Worm (Caenorhabditis elegans) whole organism, L4 larva: Measurements from ENCODE around the gene ifbp-1.

Source experiments
- F44E2.7 ChIP-seq: fragments of 200-800 bp; sonication (Bioruptor generic); IDR thresholded peaks from 2 replicates; pipeline ENCODE4 v2.1.2; 2022; ENCODE audit warnings: missing genetic modification characterization, missing compliant biosample characterization
- T26A8.4 ChIP-seq: fragments of 200-800 bp; sonication (Bioruptor generic); IDR thresholded peaks from 2 replicates; pipeline ENCODE4 v1.3.6; 2022; ENCODE audit warnings: missing genetic modification characterization, missing compliant biosample characterization
- Y48G9A.11 ChIP-seq: fragments of 200-800 bp; sonication (Bioruptor generic); IDR thresholded peaks from 2 replicates; pipeline ENCODE4 v1.3.6; 2022; ENCODE audit warnings: missing genetic modification reagents, missing genetic modification characterization, missing compliant biosample characterization
- Y5F2A.4 ChIP-seq: fragments of 200-800 bp; sonication (Bioruptor generic); optimal IDR thresholded peaks from 2 replicates; lab custom pipeline; 2018; ENCODE audit warnings: mild to moderate bottlenecking, missing genetic modification characterization, missing compliant biosample characterization
- aha-1 ChIP-seq: fragments of 150-350 bp; peaks from one replicate; lab custom pipeline; 2014; ENCODE audit warnings: missing biosample characterization, missing genetic modification characterization
- ama-1 ChIP-seq: fragments of 150-350 bp; optimal IDR thresholded peaks from 2 replicates; lab custom pipeline; 2014; ENCODE audit warnings: inconsistent platforms, mixed read lengths
- arid-1 ChIP-seq: fragments of 200-800 bp; sonication (Bioruptor generic); conservative IDR thresholded peaks from 2 replicates; pipeline ENCODE4 v1.3.6; 2022; ENCODE audit warnings: missing genetic modification reagents, missing genetic modification characterization, missing compliant biosample characterization
- ceh-20 ChIP-seq: fragments of 200-800 bp; sonication (Bioruptor generic); IDR thresholded peaks from 2 replicates; pipeline ENCODE4 v1.3.6; 2022; ENCODE audit warnings: missing genetic modification reagents, missing genetic modification characterization, missing compliant biosample characterization
- ceh-32 ChIP-seq: sonication (generic microtip); optimal IDR thresholded peaks from 2 replicates; lab custom pipeline; 2016; ENCODE audit warnings: mild to moderate bottlenecking, missing genetic modification characterization, missing compliant biosample characterization; ENCODE audit not compliant: poor library complexity
- ctbp-1 ChIP-seq: fragments of 200-800 bp; sonication (Bioruptor generic); IDR thresholded peaks from 2 replicates; pipeline ENCODE4 v1.3.6; 2022; ENCODE audit warnings: missing genetic modification reagents, missing genetic modification characterization, missing compliant biosample characterization
- daf-12 ChIP-seq: fragments of 150-350 bp; optimal IDR thresholded peaks from 2 replicates; lab custom pipeline; 2014; ENCODE audit warnings: missing biosample characterization, missing genetic modification reagents, missing genetic modification characterization
- daf-8 ChIP-seq: fragments of 200-800 bp; sonication (Bioruptor generic); IDR thresholded peaks from 2 replicates; pipeline ENCODE4 v1.3.6; 2022; ENCODE audit warnings: missing genetic modification characterization, missing compliant biosample characterization
- dmd-6 ChIP-seq: fragments of 200-800 bp; sonication (Bioruptor generic); IDR thresholded peaks from 2 replicates; pipeline ENCODE4 v1.3.6; 2022; ENCODE audit warnings: missing genetic modification reagents, missing genetic modification characterization, missing compliant biosample characterization
- dmd-9 ChIP-seq: fragments of 200-800 bp; sonication (Bioruptor generic); IDR thresholded peaks from 2 replicates; pipeline ENCODE4 v1.3.6; 2022; ENCODE audit warnings: missing genetic modification reagents, missing genetic modification characterization, missing compliant biosample characterization
- dpl-1 ChIP-seq: fragments of 150-350 bp; optimal IDR thresholded peaks from 2 replicates; lab custom pipeline; 2014; ENCODE audit warnings: missing biosample characterization, missing genetic modification reagents, missing genetic modification characterization
- duxl-1 ChIP-seq: sonication (generic microtip); optimal IDR thresholded peaks from 2 replicates; lab custom pipeline; 2016; ENCODE audit warnings: mild to moderate bottlenecking, missing genetic modification characterization, moderate library complexity, missing compliant biosample characterization; ENCODE audit not compliant: poor library complexity
- egl-43 ChIP-seq: fragments of 200-800 bp; sonication (Bioruptor generic); IDR thresholded peaks from 2 replicates; pipeline ENCODE4 v1.3.6; 2022; ENCODE audit warnings: missing genetic modification reagents, missing genetic modification characterization, missing compliant biosample characterization
- fos-1 ChIP-seq: fragments of 150-350 bp; optimal IDR thresholded peaks from 2 replicates; lab custom pipeline; 2014; ENCODE audit warnings: missing biosample characterization, missing genetic modification characterization
- gei-8 ChIP-seq: fragments of 200-800 bp; sonication (Bioruptor generic); optimal IDR thresholded peaks from 2 replicates; lab custom pipeline; 2018; ENCODE audit warnings: mild to moderate bottlenecking, missing genetic modification characterization, missing compliant biosample characterization
- hlh-30 ChIP-seq: sonication (generic microtip); optimal IDR thresholded peaks from 2 replicates; lab custom pipeline; 2017; ENCODE audit warnings: antibody characterized with exemption, mild to moderate bottlenecking, missing genetic modification characterization, missing compliant biosample characterization; ENCODE audit not compliant: insufficient read depth
- hmg-1.1 ChIP-seq: fragments of 200-800 bp; sonication (Bioruptor generic); IDR thresholded peaks from 2 replicates; pipeline ENCODE4 v1.3.6; 2022; ENCODE audit warnings: missing genetic modification reagents, missing genetic modification characterization, missing compliant biosample characterization
- lim-7 ChIP-seq: fragments of 200-800 bp; sonication (Bioruptor generic); IDR thresholded peaks from 2 replicates; pipeline ENCODE4 v1.3.6; 2022; ENCODE audit warnings: missing genetic modification characterization, missing compliant biosample characterization
- lin-1 ChIP-seq: fragments of 200-800 bp; sonication (Bioruptor generic); IDR thresholded peaks from 2 replicates; pipeline ENCODE4 v1.3.6; 2022; ENCODE audit warnings: missing genetic modification reagents, missing genetic modification characterization, missing compliant biosample characterization
- lin-13 ChIP-seq: fragments of 150-350 bp; optimal IDR thresholded peaks from 2 replicates; lab custom pipeline; 2014; ENCODE audit warnings: missing biosample characterization, missing genetic modification reagents, missing genetic modification characterization
- lin-15B ChIP-seq: fragments of 150-350 bp; sonication (generic microtip); optimal IDR thresholded peaks from 3 replicates; lab custom pipeline; 2014; ENCODE audit warnings: missing biosample characterization, missing genetic modification characterization
- lin-38 ChIP-seq: fragments of 200-800 bp; sonication (Bioruptor generic); IDR thresholded peaks from 2 replicates; pipeline ENCODE4 v1.3.6; 2022; ENCODE audit warnings: missing genetic modification reagents, missing genetic modification characterization, missing compliant biosample characterization
- lir-3 ChIP-seq: sonication (generic microtip); optimal IDR thresholded peaks from 2 replicates; lab custom pipeline; 2016; ENCODE audit warnings: mild to moderate bottlenecking, missing genetic modification characterization, missing compliant biosample characterization
- lsy-2 ChIP-seq, 2 experiments: fragments of 150-350 bp in 1 of 2; sonication (generic microtip) in 1 of 2; optimal IDR thresholded peaks; 2 replicates each; lab custom pipeline; 2014 to 2017; ENCODE audit warnings: missing biosample characterization in 2 of 2, missing genetic modification characterization in 2 of 2
- mdt-29 ChIP-seq: fragments of 200-800 bp; sonication (Bioruptor generic); IDR thresholded peaks from 2 replicates; pipeline ENCODE4 v1.3.6; 2022; ENCODE audit warnings: missing genetic modification reagents, missing genetic modification characterization, missing compliant biosample characterization
- mep-1 ChIP-seq: fragments of 150-350 bp; sonication (generic microtip); optimal IDR thresholded peaks from 3 replicates; lab custom pipeline; 2014; ENCODE audit warnings: missing biosample characterization, missing genetic modification characterization
- mxl-2 ChIP-seq: fragments of 200-800 bp; sonication (Bioruptor generic); conservative IDR thresholded peaks from 2 replicates; pipeline ENCODE4 v1.3.6; 2022; ENCODE audit warnings: missing genetic modification reagents, missing genetic modification characterization, missing compliant biosample characterization
- nhr-237 ChIP-seq: sonication (generic microtip); optimal IDR thresholded peaks from 2 replicates; lab custom pipeline; 2017; ENCODE audit warnings: missing biosample characterization, missing genetic modification characterization
- nhr-42 ChIP-seq: fragments of 200-800 bp; sonication (Bioruptor generic); IDR thresholded peaks from 2 replicates; pipeline ENCODE4 v1.3.6; 2022; ENCODE audit warnings: missing genetic modification characterization, missing compliant biosample characterization
- nhr-48 ChIP-seq: sonication (generic microtip); optimal IDR thresholded peaks from 2 replicates; lab custom pipeline; 2016; ENCODE audit warnings: mild to moderate bottlenecking, missing genetic modification characterization, missing compliant biosample characterization
- nhr-77 ChIP-seq: fragments of 150-350 bp; optimal IDR thresholded peaks from 2 replicates; lab custom pipeline; 2014; ENCODE audit warnings: missing biosample characterization, missing genetic modification characterization
- pha-4 ChIP-seq, 2 experiments: fragments of 150-350 bp in 1 of 2; fragments of 200-800 bp in 1 of 2; sonication (Bioruptor generic) in 1 of 2; IDR thresholded peaks in 1 of 2; optimal IDR thresholded peaks in 1 of 2; 2 replicates each; pipeline versions ENCODE4 v1.3.6 to Lab custom; 2014 to 2022; ENCODE audit warnings: missing genetic modification characterization in 2 of 2, missing genetic modification reagents in 2 of 2, missing biosample characterization in 1 of 2, missing compliant biosample characterization in 1 of 2
- php-3 ChIP-seq: fragments of 200-800 bp; sonication (Bioruptor generic); IDR thresholded peaks from 2 replicates; pipeline ENCODE4 v1.3.6; 2022; ENCODE audit warnings: missing genetic modification reagents, missing genetic modification characterization, missing compliant biosample characterization
- snpc-1.2 ChIP-seq: fragments of 200-800 bp; sonication (Bioruptor generic); IDR thresholded peaks from 2 replicates; pipeline ENCODE4 v1.3.6; 2022; ENCODE audit warnings: missing genetic modification reagents, missing genetic modification characterization, missing compliant biosample characterization
- unc-130 ChIP-seq: sonication (generic microtip); optimal IDR thresholded peaks from 2 replicates; lab custom pipeline; 2016; ENCODE audit warnings: missing genetic modification reagents, missing genetic modification characterization, missing compliant biosample characterization
- unc-39 ChIP-seq: sonication (generic microtip); optimal IDR thresholded peaks from 2 replicates; lab custom pipeline; 2017; ENCODE audit warnings: missing biosample characterization, missing genetic modification characterization
- vab-7 ChIP-seq: fragments of 200-800 bp; sonication (Bioruptor generic); IDR thresholded peaks from 2 replicates; pipeline ENCODE4 v1.3.6; 2022; ENCODE audit warnings: missing genetic modification reagents, missing genetic modification characterization, missing compliant biosample characterization
- zfp-2 ChIP-seq: sonication (generic microtip); optimal IDR thresholded peaks from 2 replicates; lab custom pipeline; 2016; ENCODE audit warnings: mild to moderate bottlenecking, missing genetic modification characterization, missing compliant biosample characterization
- ztf-11 ChIP-seq: fragments of 150-350 bp; optimal IDR thresholded peaks from 2 replicates; lab custom pipeline; 2014; ENCODE audit warnings: missing biosample characterization, missing genetic modification characterization

The ifbp-1 gene

DNA sequence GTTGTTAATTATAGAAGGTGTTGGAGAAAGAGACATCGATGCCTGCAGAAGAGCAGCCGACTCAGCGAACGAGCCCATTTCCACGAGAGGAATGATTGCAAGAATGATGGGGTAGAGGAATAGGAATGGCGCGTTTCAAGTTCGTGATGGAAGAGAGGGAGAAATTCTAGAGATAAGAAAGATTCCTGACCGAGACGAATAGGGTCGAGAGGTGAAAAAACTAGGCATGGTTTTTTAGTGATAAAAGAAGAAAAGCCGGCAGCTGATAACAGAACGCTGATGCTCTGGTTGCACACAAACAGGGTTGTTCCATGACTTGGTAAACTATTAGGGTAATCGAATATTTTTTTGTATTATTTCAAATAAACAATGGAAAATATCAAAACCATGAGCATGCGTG lies 7.2 kb downstream of the ifbp-1 start (continued):
- TF ChIP-seq lin-15B (tag; lab: Kevin White, UChicago) (no peak), dmd-6 (peak; percentile 78), duxl-1 (tag; lab: Kevin White, UChicago) (no peak), vab-7 (GFP tag; lab: Robert Waterston, UW) (no peak), zfp-2 (tag; lab: Kevin White, UChicago) (no peak), nhr-77 (tag; lab: Kevin White, UChicago) (peak; percentile 75), mep-1 (tag; lab: Kevin White, UChicago) (no peak), lim-7 (GFP tag; lab: Robert Waterston, UW) (no peak), ama-1 (lab: Kevin White, UChicago) (no peak), aha-1 (peak; percentile 44), arid-1 (no peak), ctbp-1 (no peak), egl-43 (GFP tag; lab: Robert Waterston, UW) (no peak), lin-1 (GFP tag; lab: Robert Waterston, UW) (peak; percentile 65; the same call in 1 of the 2 replicates), snpc-1.2 (GFP tag; lab: Robert Waterston, UW) (no peak), mdt-29 (GFP tag; lab: Robert Waterston, UW) (no peak), unc-130 (GFP tag; lab: Kevin White, UChicago) (no peak), nhr-42 (no peak), ztf-11 (tag; lab: Kevin White, UChicago) (no peak), daf-8 (no peak), hlh-30 (tag; lab: Kevin White, UChicago) (peak; percentile 29), hmg-1.1 (GFP tag; lab: Robert Waterston, UW) (no peak), nhr-237 (tag; lab: Kevin White, UChicago) (no peak), F44E2.7 (GFP tag; lab: Robert Waterston, UW) (no peak), Y5F2A.4 (GFP tag; lab: Kevin White, UChicago) (no peak), ceh-32 (tag; lab: Kevin White, UChicago) (no peak), Y48G9A.11 (no peak), lin-38 (GFP tag; lab: Robert Waterston, UW) (no peak), pha-4 (GFP tag; IDR thresholded peaks at IDR 0.05; lab: Robert Waterston, UW) (peak; percentile 24; the same call in 1 of the 2 replicates), pha-4 (tag; optimal IDR thresholded peaks at IDR 0.05; lab: Kevin White, UChicago) (no peak), ceh-20 (GFP tag; lab: Robert Waterston, UW) (no peak), fos-1 (tag; lab: Kevin White, UChicago) (no peak), dmd-9 (GFP tag; lab: Robert Waterston, UW) (no peak), unc-39 (tag; lab: Kevin White, UChicago) (no peak), daf-12 (no peak), gei-8 (GFP tag; lab: Kevin White, UChicago) (no peak), mxl-2 (no peak), lir-3 (tag; lab: Kevin White, UChicago) (no peak), T26A8.4 (GFP tag; lab: Robert Waterston, UW) (no peak), nhr-48 (tag; lab: Kevin White, UChicago) (peak; percentile 7), lsy-2 (tag; optimal IDR thresholded peaks at IDR 0.05; lab: Kevin White, UChicago) (no peak), dpl-1 (GFP tag; lab: Kevin White, UChicago) (no peak), php-3 (peak; percentile 39; the same call in 1 of the 2 replicates), lin-13 (GFP tag; lab: Kevin White, UChicago) (no peak)
